Comparison of ENCODE assay signal across 2 fruit fly cellular contexts in the genomic region with DNA sequence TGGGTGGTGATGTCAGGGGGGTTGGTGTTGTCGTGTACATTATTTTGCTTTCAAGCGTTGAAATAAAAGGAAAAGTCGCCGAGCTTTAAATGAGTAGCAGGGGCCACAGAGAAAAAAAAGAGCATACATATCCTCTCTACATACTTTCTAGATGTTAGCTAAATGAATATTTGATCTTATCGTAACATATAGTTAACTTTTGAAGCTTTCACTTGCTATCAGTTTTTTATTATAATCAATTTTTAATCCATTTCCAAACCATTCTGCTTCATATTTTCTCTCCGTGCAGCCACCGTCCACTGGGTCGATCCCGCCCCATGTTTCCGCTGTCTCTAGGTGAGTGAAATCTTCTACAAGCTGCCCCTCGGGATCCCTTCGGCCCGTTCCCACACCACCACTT.
TF ChIP-seq lines count a peak whose summit lies in the region.

No protein-coding gene starts in this region.

- TF ChIP-seq CTCF in whole organism, embryonic (GFP tag; optimal IDR thresholded peaks at IDR 0.05; lab: Kevin White, UChicago): no peak

TF ChIP-seq in whole organism, embryonic, 481 proteins besides CTCF, POLR2A, EP300 and RAD21 (continues in another document):
- no peak for TF ChIP-seq H15 (GFP tag; IDR thresholded peaks at IDR 0.05; lab: Robert Waterston, UW)
- no peak for TF ChIP-seq Sry-δ (GFP tag; optimal IDR thresholded peaks at IDR 0.05; lab: Kevin White, UChicago)
- TF ChIP-seq CG14710 (tag; optimal IDR thresholded peaks at IDR 0.05; lab: Kevin White, UChicago): no peak
- no peak for TF ChIP-seq CG9727 (GFP tag; optimal IDR thresholded peaks at IDR 0.05; lab: Kevin White, UChicago)
- peak; percentile 73 for TF ChIP-seq sens (GFP tag; lab: Kevin White, UChicago)
- TF ChIP-seq CrebB (tag; optimal IDR thresholded peaks at IDR 0.05; lab: Kevin White, UChicago): no peak
- peak; percentile 43 for TF ChIP-seq Med (GFP tag; lab: Kevin White, UChicago)
- TF ChIP-seq Taf1 (GFP tag; IDR thresholded peaks at IDR 0.05; lab: Robert Waterston, UW): no peak
- TF ChIP-seq CG14965 (GFP tag; optimal IDR thresholded peaks at IDR 0.05; lab: Kevin White, UChicago; ENCODE audit: borderline replicate concordance): no peak
- no peak for TF ChIP-seq bigmax (GFP tag; optimal IDR thresholded peaks at IDR 0.05; lab: Kevin White, UChicago)
- TF ChIP-seq hkb (optimal IDR thresholded peaks at IDR 0.05; lab: Kevin White, UChicago): no peak
- no peak for TF ChIP-seq hkb (GFP tag; IDR thresholded peaks at IDR 0.05; lab: Robert Waterston, UW)
- peak; percentile 9 for TF ChIP-seq CG7839 (tag; optimal IDR thresholded peaks at IDR 0.05; lab: Kevin White, UChicago)
- no peak for TF ChIP-seq CG12155 (GFP tag; optimal IDR thresholded peaks at IDR 0.05; lab: Kevin White, UChicago)
- TF ChIP-seq Ada2b (GFP tag; IDR thresholded peaks at IDR 0.05; lab: Robert Waterston, UW): no peak
- TF ChIP-seq CG12769 (tag; optimal IDR thresholded peaks at IDR 0.05; lab: Kevin White, UChicago): no peak
- no peak for TF ChIP-seq CG17568 (GFP tag; optimal IDR thresholded peaks at IDR 0.05; lab: Kevin White, UChicago)
- no peak for TF ChIP-seq slbo (GFP tag; IDR thresholded peaks at IDR 0.05; lab: Robert Waterston, UW)
- TF ChIP-seq ap (GFP tag; IDR thresholded peaks at IDR 0.05; lab: Robert Waterston, UW): no peak
- no peak for TF ChIP-seq Dbx (GFP tag; IDR thresholded peaks at IDR 0.05; lab: Robert Waterston, UW)
- TF ChIP-seq Ets65A (GFP tag; lab: Kevin White, UChicago): no peak
- no peak for TF ChIP-seq chinmo (GFP tag; IDR thresholded peaks at IDR 0.05; lab: Robert Waterston, UW; ENCODE audit: partially characterized antibody)
- TF ChIP-seq CG17829 (tag; optimal IDR thresholded peaks at IDR 0.05; lab: Kevin White, UChicago): no peak
- TF ChIP-seq Nf-YC (tag; optimal IDR thresholded peaks at IDR 0.05; lab: Kevin White, UChicago): no peak
- no peak for TF ChIP-seq CG31441 (GFP tag; IDR thresholded peaks at IDR 0.05; lab: Robert Waterston, UW)
- peak in 1 of 2 experiments; percentile 3 for TF ChIP-seq bsh (GFP tag; optimal IDR thresholded peaks at IDR 0.05; lab: Kevin White, UChicago)
- no peak for TF ChIP-seq Dll (GFP tag; IDR thresholded peaks at IDR 0.05; lab: Robert Waterston, UW; ENCODE audit: partially characterized antibody)
- TF ChIP-seq so (GFP tag; IDR thresholded peaks at IDR 0.05; lab: Robert Waterston, UW): no peak
- TF ChIP-seq CG12236 (GFP tag; optimal IDR thresholded peaks at IDR 0.05; lab: Kevin White, UChicago): no peak
- no peak for TF ChIP-seq Doc3 (GFP tag; IDR thresholded peaks at IDR 0.05; lab: Robert Waterston, UW; ENCODE audit: partially characterized antibody)
- no peak for TF ChIP-seq jigr1 (GFP tag; IDR thresholded peaks at IDR 0.05; lab: Robert Waterston, UW)
- TF ChIP-seq pnt (GFP tag; optimal IDR thresholded peaks at IDR 0.05; lab: Kevin White, UChicago): no peak
- TF ChIP-seq CG18599 (GFP tag; optimal IDR thresholded peaks at IDR 0.05; lab: Kevin White, UChicago): peak; percentile 9
- TF ChIP-seq fru (optimal IDR thresholded peaks at IDR 0.05; lab: Kevin White, UChicago): no peak
- no peak for TF ChIP-seq CG14860 (GFP tag; IDR thresholded peaks at IDR 0.05; lab: Robert Waterston, UW; ENCODE audit: partially characterized antibody)
- TF ChIP-seq Atf3 (GFP tag; optimal IDR thresholded peaks at IDR 0.05; lab: Kevin White, UChicago): no peak
- peak; percentile 32 for TF ChIP-seq CG10979 (tag; optimal IDR thresholded peaks at IDR 0.05; lab: Kevin White, UChicago)
- no peak for TF ChIP-seq Tbp (GFP tag; optimal IDR thresholded peaks at IDR 0.05; lab: Kevin White, UChicago)
- TF ChIP-seq CG7372 (GFP tag; IDR thresholded peaks at IDR 0.05; lab: Robert Waterston, UW): no peak
- TF ChIP-seq Gug (GFP tag; IDR thresholded peaks at IDR 0.05; lab: Robert Waterston, UW): no peak
- peak; percentile 12 for TF ChIP-seq nmo (GFP tag; optimal IDR thresholded peaks at IDR 0.05; lab: Kevin White, UChicago)
- no peak for TF ChIP-seq croc (GFP tag; conservative IDR thresholded peaks at IDR 0.05; lab: Robert Waterston, UW)
- no peak for TF ChIP-seq tio (GFP tag; optimal IDR thresholded peaks at IDR 0.05; lab: Kevin White, UChicago)
- TF ChIP-seq CG4730 (GFP tag; IDR thresholded peaks at IDR 0.05; lab: Robert Waterston, UW): no peak
- no peak for TF ChIP-seq CG10267 (tag; optimal IDR thresholded peaks at IDR 0.05; lab: Kevin White, UChicago)
- no peak for TF ChIP-seq Nf-YB (GFP tag; optimal IDR thresholded peaks at IDR 0.05; lab: Kevin White, UChicago)

TF ChIP-seq in whole organism, prepupa, 60 proteins besides CTCF, POLR2A, EP300 and RAD21:
- TF ChIP-seq svp (GFP tag; lab: Kevin White, UChicago) (peak; percentile 36), CG6792 (GFP tag; optimal IDR thresholded peaks at IDR 0.05; lab: Kevin White, UChicago) (no peak), CG11762 (GFP tag; optimal IDR thresholded peaks at IDR 0.05; lab: Kevin White, UChicago; ENCODE audit: insufficient read depth) (no peak), Blimp-1 (GFP tag; optimal IDR thresholded peaks at IDR 0.05; lab: Kevin White, UChicago) (no peak), Hr39 (GFP tag; optimal IDR thresholded peaks at IDR 0.05; lab: Kevin White, UChicago) (no peak), Eip78C (GFP tag; lab: Kevin White, UChicago) (peak; percentile 57), dac (GFP tag; optimal IDR thresholded peaks at IDR 0.05; lab: Kevin White, UChicago) (no peak), Lpt (GFP tag; optimal IDR thresholded peaks at IDR 0.05; lab: Kevin White, UChicago) (no peak), topi (GFP tag; optimal IDR thresholded peaks at IDR 0.05; lab: Kevin White, UChicago) (no peak), eg (GFP tag; IDR thresholded peaks at IDR 0.05; lab: Robert Waterston, UW) (0 out of 3 replicates have a peak, but pooled peaks have one; percentile 15), salr (GFP tag; optimal IDR thresholded peaks at IDR 0.05; lab: Kevin White, UChicago) (no peak), CG16779 (tag; optimal IDR thresholded peaks at IDR 0.05; lab: Kevin White, UChicago) (no peak), CG6276 (GFP tag; optimal IDR thresholded peaks at IDR 0.05; lab: Kevin White, UChicago) (no peak)
